Worm (Caenorhabditis elegans) whole organism, late embryonic: Measurements from ENCODE around the gene F46C5.6.

Source experiments
- K02D7.2 ChIP-seq: sonication (generic microtip); optimal IDR thresholded peaks from 2 replicates; lab custom pipeline; 2017; ENCODE audit warnings: mild to moderate bottlenecking, missing genetic modification characterization, missing compliant biosample characterization
- K09A11.1 ChIP-seq: sonication (generic microtip); optimal IDR thresholded peaks from 2 replicates; lab custom pipeline; 2017; ENCODE audit warnings: antibody characterized with exemption, mild to moderate bottlenecking, missing genetic modification characterization, missing compliant biosample characterization; ENCODE audit not compliant: insufficient read depth
- T23F11.4 ChIP-seq: fragments of 200-800 bp; sonication (Bioruptor generic); optimal IDR thresholded peaks from 2 replicates; lab custom pipeline; 2018; ENCODE audit warnings: mild to moderate bottlenecking, missing genetic modification characterization, missing compliant biosample characterization
- Y22D7AL.16 ChIP-seq: sonication (generic microtip); optimal IDR thresholded peaks from 2 replicates; lab custom pipeline; 2016; ENCODE audit warnings: missing genetic modification characterization, missing compliant biosample characterization
- ama-1 ChIP-seq: fragments of 150-350 bp; optimal IDR thresholded peaks from 2 replicates; lab custom pipeline; 2014
- ceh-14 ChIP-seq: sonication (generic microtip); optimal IDR thresholded peaks from 2 replicates; lab custom pipeline; 2016; ENCODE audit warnings: missing genotype, missing genetic modification characterization, missing compliant biosample characterization
- ceh-18 ChIP-seq: sonication (generic microtip); optimal IDR thresholded peaks from 2 replicates; lab custom pipeline; 2016; ENCODE audit warnings: missing genetic modification characterization, missing compliant biosample characterization
- ceh-19 ChIP-seq: fragments of 200-800 bp; sonication (Bioruptor generic); optimal IDR thresholded peaks from 2 replicates; lab custom pipeline; 2018; ENCODE audit warnings: mild to moderate bottlenecking, missing genetic modification characterization, missing compliant biosample characterization
- ceh-2 ChIP-seq: sonication (generic microtip); optimal IDR thresholded peaks from 2 replicates; lab custom pipeline; 2016; ENCODE audit warnings: missing genotype, missing genetic modification characterization, missing compliant biosample characterization
- ceh-22 ChIP-seq: sonication (generic microtip); optimal IDR thresholded peaks from 2 replicates; lab custom pipeline; 2017; ENCODE audit warnings: missing biosample characterization, missing genetic modification characterization
- ceh-31 ChIP-seq: sonication (generic microtip); optimal IDR thresholded peaks from 2 replicates; lab custom pipeline; 2016; ENCODE audit warnings: missing genetic modification characterization, missing compliant biosample characterization
- ceh-34 ChIP-seq: sonication (generic microtip); optimal IDR thresholded peaks from 2 replicates; lab custom pipeline; 2016; ENCODE audit warnings: mild to moderate bottlenecking, missing genetic modification characterization, missing compliant biosample characterization
- ceh-9 ChIP-seq: sonication (generic microtip); optimal IDR thresholded peaks from 2 replicates; lab custom pipeline; 2016; ENCODE audit warnings: mild to moderate bottlenecking, missing genetic modification characterization, inconsistent platforms, missing compliant biosample characterization
- dmd-4 ChIP-seq: sonication (generic microtip); optimal IDR thresholded peaks from 2 replicates; lab custom pipeline; 2016; ENCODE audit warnings: borderline replicate concordance, missing genetic modification characterization, missing compliant biosample characterization
- elt-2 ChIP-seq: sonication (generic microtip); optimal IDR thresholded peaks from 2 replicates; lab custom pipeline; 2016; ENCODE audit warnings: missing genetic modification reagents, missing genetic modification characterization, missing compliant biosample characterization
- ets-4 ChIP-seq: sonication (generic microtip); optimal IDR thresholded peaks from 2 replicates; lab custom pipeline; 2016; ENCODE audit warnings: missing genetic modification characterization, missing compliant biosample characterization
- eyg-1 ChIP-seq: sonication (generic microtip); optimal IDR thresholded peaks from 2 replicates; lab custom pipeline; 2016; ENCODE audit warnings: missing genotype, missing genetic modification characterization, missing compliant biosample characterization
- fkh-6 ChIP-seq: sonication (generic microtip); optimal IDR thresholded peaks from 2 replicates; lab custom pipeline; 2016; ENCODE audit warnings: missing genetic modification characterization, missing compliant biosample characterization
- gmeb-2 ChIP-seq: sonication (generic microtip); optimal IDR thresholded peaks from 2 replicates; lab custom pipeline; 2016; ENCODE audit warnings: missing genetic modification characterization, inconsistent platforms, missing compliant biosample characterization
- hlh-15 ChIP-seq: sonication (generic microtip); optimal IDR thresholded peaks from 2 replicates; lab custom pipeline; 2016; ENCODE audit warnings: missing genetic modification characterization, missing compliant biosample characterization
- hlh-6 ChIP-seq: sonication (generic microtip); optimal IDR thresholded peaks from 2 replicates; lab custom pipeline; 2016; ENCODE audit warnings: missing genotype, missing genetic modification characterization, missing compliant biosample characterization
- hlh-8 ChIP-seq: sonication (generic microtip); optimal IDR thresholded peaks from 2 replicates; lab custom pipeline; 2016; ENCODE audit warnings: missing genotype, missing genetic modification characterization, missing compliant biosample characterization
- lin-11 ChIP-seq: fragments of 200-800 bp; sonication (Bioruptor generic); optimal IDR thresholded peaks from 2 replicates; lab custom pipeline; 2018; ENCODE audit warnings: mild to moderate bottlenecking, missing genetic modification characterization, missing compliant biosample characterization
- nfya-1 ChIP-seq: sonication (generic microtip); optimal IDR thresholded peaks from 2 replicates; lab custom pipeline; 2017; ENCODE audit warnings: missing genetic modification characterization, mild to moderate bottlenecking, missing compliant biosample characterization, antibody characterized with exemption, moderate library complexity
- nhr-11 ChIP-seq: fragments of 150-350 bp; optimal IDR thresholded peaks from 2 replicates; lab custom pipeline; 2014; ENCODE audit warnings: missing biosample characterization, missing genetic modification characterization
- odd-2 ChIP-seq: sonication (generic microtip); optimal IDR thresholded peaks from 2 replicates; lab custom pipeline; 2017; ENCODE audit warnings: antibody characterized with exemption, mild to moderate bottlenecking, missing genetic modification characterization, missing compliant biosample characterization
- pat-9 ChIP-seq: fragments of 200-800 bp; sonication (Bioruptor generic); optimal IDR thresholded peaks from 2 replicates; lab custom pipeline; 2018; ENCODE audit warnings: mild to moderate bottlenecking, missing genetic modification characterization, moderate library complexity, missing compliant biosample characterization
- pax-1 ChIP-seq: fragments of 150-350 bp; optimal IDR thresholded peaks from 2 replicates; lab custom pipeline; 2014; ENCODE audit warnings: missing biosample characterization, missing genetic modification characterization
- pha-4 ChIP-seq: fragments of 150-350 bp; optimal IDR thresholded peaks from 2 replicates; lab custom pipeline; 2018; ENCODE audit warnings: missing biosample characterization, missing genetic modification reagents, missing genetic modification characterization
- pqm-1 ChIP-seq: sonication (generic microtip); optimal IDR thresholded peaks from 2 replicates; lab custom pipeline; 2016; ENCODE audit warnings: missing genetic modification characterization, missing compliant biosample characterization
- pros-1 ChIP-seq: fragments of 150-350 bp; optimal IDR thresholded peaks from 2 replicates; lab custom pipeline; 2014; ENCODE audit warnings: missing biosample characterization, missing genetic modification reagents, missing genetic modification characterization
- rnt-1 ChIP-seq: sonication (generic microtip); optimal IDR thresholded peaks from 2 replicates; lab custom pipeline; 2016; ENCODE audit warnings: missing genetic modification characterization, missing compliant biosample characterization
- sdc-2 ChIP-seq: sonication (generic microtip); optimal IDR thresholded peaks from 2 replicates; lab custom pipeline; 2016; ENCODE audit warnings: missing genotype, missing genetic modification characterization, missing compliant biosample characterization
- sox-4 ChIP-seq: sonication (generic microtip); optimal IDR thresholded peaks from 2 replicates; lab custom pipeline; 2017; ENCODE audit warnings: mild to moderate bottlenecking, missing genetic modification characterization, inconsistent platforms, missing compliant biosample characterization
- syd-9 ChIP-seq: sonication (generic microtip); optimal IDR thresholded peaks from 2 replicates; lab custom pipeline; 2016; ENCODE audit warnings: mild to moderate bottlenecking, missing genetic modification characterization, moderate library complexity, missing compliant biosample characterization
- tbx-7 ChIP-seq: sonication (generic microtip); optimal IDR thresholded peaks from 2 replicates; lab custom pipeline; 2016; ENCODE audit warnings: missing genotype, missing genetic modification characterization, missing compliant biosample characterization
- ttx-3 ChIP-seq: sonication (generic microtip); optimal IDR thresholded peaks from 2 replicates; lab custom pipeline; 2016; ENCODE audit warnings: missing genetic modification reagents, missing genetic modification characterization, missing compliant biosample characterization
- unc-42 ChIP-seq: sonication (generic microtip); optimal IDR thresholded peaks from 2 replicates; lab custom pipeline; 2016; ENCODE audit warnings: missing genotype, missing genetic modification characterization, missing compliant biosample characterization
- unc-86 ChIP-seq: sonication (generic microtip); optimal IDR thresholded peaks from 2 replicates; lab custom pipeline; 2016; ENCODE audit warnings: missing genetic modification characterization, missing compliant biosample characterization
- zip-5 ChIP-seq: sonication (generic microtip); optimal IDR thresholded peaks from 2 replicates; lab custom pipeline; 2016; ENCODE audit warnings: missing genetic modification characterization, missing compliant biosample characterization
- ztf-16 ChIP-seq: sonication (generic microtip); optimal IDR thresholded peaks from 2 replicates; lab custom pipeline; 2017; ENCODE audit warnings: missing genetic modification characterization, missing compliant biosample characterization

The F46C5.6 gene

DNA sequence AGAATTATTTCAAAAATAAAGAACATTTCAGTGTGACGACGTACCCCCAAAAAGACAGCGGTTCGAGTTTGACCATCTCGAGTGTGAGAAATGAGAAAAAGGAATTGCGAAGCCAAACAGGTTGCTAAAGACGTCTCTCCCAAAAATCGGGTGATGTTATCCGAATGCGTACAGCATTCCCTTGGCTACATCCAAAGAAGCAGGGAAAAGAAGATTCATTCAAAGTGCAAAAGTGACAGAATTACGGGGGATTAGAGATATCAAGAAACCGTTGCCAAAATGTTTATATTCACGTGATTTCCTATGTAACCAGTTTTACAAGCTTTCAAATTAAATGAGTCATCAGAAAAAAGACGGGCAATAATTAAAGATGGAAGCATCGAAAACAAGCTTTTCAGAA lies 9.6 kb upstream of the F46C5.6 start:
- TF ChIP-seq pax-1 (tag; lab: Kevin White, UChicago) (no peak), T23F11.4 (GFP tag; lab: Kevin White, UChicago) (no peak), ets-4 (no peak), hlh-15 (tag; lab: Kevin White, UChicago) (no peak), zip-5 (tag; lab: Kevin White, UChicago) (no peak)

ce11 chrII:8853238-8853637 lies 8.9 kb upstream of the F46C5.6 start:
- no peak for TF ChIP-seq ztf-16 (tag; lab: Kevin White, UChicago)
- no peak for TF ChIP-seq ceh-19 (GFP tag; lab: Kevin White, UChicago)
- TF ChIP-seq ceh-14 (tag; lab: Kevin White, UChicago): no peak
- no peak for TF ChIP-seq zip-5 (tag; lab: Kevin White, UChicago)
- TF ChIP-seq eyg-1 (tag; lab: Kevin White, UChicago): no peak
- TF ChIP-seq rnt-1 (tag; lab: Kevin White, UChicago): no peak
- no peak for TF ChIP-seq ama-1
- no peak for TF ChIP-seq ceh-31 (tag; lab: Kevin White, UChicago)
- no peak for TF ChIP-seq unc-86 (tag; lab: Kevin White, UChicago)
- no peak for TF ChIP-seq odd-2
- no peak for TF ChIP-seq hlh-8 (tag; lab: Kevin White, UChicago)
- no peak for TF ChIP-seq elt-2
- no peak for TF ChIP-seq pqm-1 (tag; lab: Kevin White, UChicago)
- TF ChIP-seq K09A11.1 (tag; lab: Kevin White, UChicago): no peak
- no peak for TF ChIP-seq pax-1 (tag; lab: Kevin White, UChicago)
- no peak for TF ChIP-seq dmd-4

DNA sequence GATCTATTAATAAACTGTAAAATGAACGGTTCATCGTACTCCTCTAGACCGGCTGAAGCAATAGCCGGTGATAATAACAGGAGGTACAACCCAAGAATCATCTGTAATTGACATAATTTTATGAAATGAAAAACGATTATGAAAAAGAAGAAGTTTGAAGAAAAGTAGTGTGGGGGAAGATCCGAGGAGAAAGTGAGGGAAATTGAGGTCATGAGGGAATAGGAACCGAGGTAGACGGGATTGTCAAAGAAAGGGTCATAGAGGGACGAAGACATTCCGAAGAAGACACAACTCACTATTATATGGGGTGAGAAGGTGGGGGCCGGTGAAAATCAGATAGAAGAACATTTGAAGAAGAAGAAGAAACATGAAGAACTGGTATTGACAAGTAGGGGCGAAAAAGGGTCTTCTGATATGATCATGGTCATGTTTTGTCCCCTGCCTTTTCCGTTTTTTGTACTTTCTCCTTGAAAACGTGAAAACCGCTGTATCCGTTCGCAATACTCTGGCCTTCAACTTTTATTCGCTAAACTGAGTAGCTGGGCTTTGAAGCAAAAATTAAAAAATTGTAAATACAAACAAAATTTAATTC lies 7.8 kb upstream of the F46C5.6 start, which contains the start of gene oac-46:
TSS of gene oac-46 (minus strand) at position 101 of the 592 bp plus-strand sequence.
- TF ChIP-seq unc-86 (tag; lab: Kevin White, UChicago) (no peak), pha-4 (tag; lab: Kevin White, UChicago) (no peak), ceh-34 (tag; lab: Kevin White, UChicago) (no peak), nfya-1 (tag; lab: Kevin White, UChicago) (no peak), ceh-9 (tag; lab: Kevin White, UChicago) (no peak), gmeb-2 (tag; lab: Kevin White, UChicago) (no peak), ceh-18 (tag; lab: Kevin White, UChicago) (no peak), ceh-31 (tag; lab: Kevin White, UChicago) (no peak), pax-1 (tag; lab: Kevin White, UChicago) (no peak), nhr-11 (no peak), hlh-6 (tag; lab: Kevin White, UChicago) (no peak), zip-5 (tag; lab: Kevin White, UChicago) (no peak), ceh-2 (no peak), odd-2 (no peak), lin-11 (tag; lab: Kevin White, UChicago) (no peak), pros-1 (tag; lab: Kevin White, UChicago) (no peak), pqm-1 (tag; lab: Kevin White, UChicago) (no peak), pat-9 (tag; lab: Kevin White, UChicago) (no peak), tbx-7 (tag; lab: Kevin White, UChicago) (no peak), syd-9 (no peak)

DNA sequence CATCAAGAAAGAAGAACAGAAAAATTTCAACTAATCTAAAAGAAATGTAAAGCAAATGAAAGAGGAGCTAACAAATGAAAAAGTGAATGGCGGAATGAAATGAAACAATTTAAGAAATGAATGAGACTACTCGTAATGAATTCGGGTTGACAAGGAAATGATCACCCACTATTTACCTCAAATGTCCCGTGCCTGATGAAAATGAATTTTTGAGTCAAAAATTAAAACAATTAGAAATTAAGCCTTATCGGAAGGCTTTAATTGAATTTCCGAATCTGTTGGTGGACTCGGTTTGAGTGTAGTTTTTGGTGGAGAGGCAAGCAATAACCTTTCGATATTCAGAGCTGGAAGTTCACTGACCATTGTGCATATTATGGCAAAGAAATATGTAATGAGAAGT lies 4.7 kb upstream of the F46C5.6 start:
- TF ChIP-seq nfya-1 (tag; lab: Kevin White, UChicago): no peak
- TF ChIP-seq K02D7.2 (tag; lab: Kevin White, UChicago): no peak
- no peak for TF ChIP-seq ceh-18 (tag; lab: Kevin White, UChicago)
- no peak for TF ChIP-seq nhr-11
- TF ChIP-seq ttx-3: no peak
- no peak for TF ChIP-seq ceh-22 (tag; lab: Kevin White, UChicago)
- TF ChIP-seq ceh-14 (tag; lab: Kevin White, UChicago): no peak
- no peak for TF ChIP-seq sox-4 (tag; lab: Kevin White, UChicago)
- TF ChIP-seq hlh-6 (tag; lab: Kevin White, UChicago): no peak
- TF ChIP-seq fkh-6 (tag; lab: Kevin White, UChicago): no peak
- TF ChIP-seq Y22D7AL.16 (tag; lab: Kevin White, UChicago): no peak
- TF ChIP-seq dmd-4: no peak
- no peak for TF ChIP-seq tbx-7 (tag; lab: Kevin White, UChicago)
- TF ChIP-seq unc-86 (tag; lab: Kevin White, UChicago): no peak
- no peak for TF ChIP-seq ama-1
- TF ChIP-seq pha-4 (tag; lab: Kevin White, UChicago): no peak
- TF ChIP-seq sdc-2: no peak
- no peak for TF ChIP-seq unc-42 (tag; lab: Kevin White, UChicago)
- no peak for TF ChIP-seq pat-9 (tag; lab: Kevin White, UChicago)
- no peak for TF ChIP-seq rnt-1 (tag; lab: Kevin White, UChicago)
